Worm (Caenorhabditis elegans) whole organism, mixed stage, embryonic: ENCODE measurements around the gene samp-1.

Source experiments
- ces-1 ChIP-seq: fragments of 150-350 bp; optimal IDR thresholded peaks from 2 replicates; lab custom pipeline; 2014; ENCODE audit warnings: missing biosample characterization, missing genetic modification reagents, missing genetic modification characterization
- drap-1 ChIP-seq: fragments of 200-800 bp; sonication (Bioruptor generic); optimal IDR thresholded peaks from 3 replicates; lab custom pipeline; 2018; ENCODE audit warnings: mild to moderate bottlenecking, missing genetic modification characterization, missing compliant biosample characterization
- elt-3 ChIP-seq: fragments of 150-350 bp; optimal IDR thresholded peaks from 2 replicates; lab custom pipeline; 2014; ENCODE audit warnings: missing biosample characterization, missing genetic modification characterization
- hlh-1 ChIP-seq: fragments of 150-350 bp; optimal IDR thresholded peaks from 2 replicates; lab custom pipeline; 2014; ENCODE audit warnings: missing biosample characterization, missing genetic modification reagents, missing genetic modification characterization
- lin-13 ChIP-seq: fragments of 150-350 bp; optimal IDR thresholded peaks from 2 replicates; lab custom pipeline; 2014; ENCODE audit warnings: missing biosample characterization, missing genetic modification characterization
- lin-32 ChIP-seq: fragments of 200-800 bp; sonication (Bioruptor generic); optimal IDR thresholded peaks from 2 replicates; lab custom pipeline; 2018; ENCODE audit warnings: mild to moderate bottlenecking, missing genetic modification characterization, missing compliant biosample characterization
- mab-5 ChIP-seq: fragments of 150-350 bp; optimal IDR thresholded peaks from 2 replicates; lab custom pipeline; 2014; ENCODE audit warnings: missing biosample characterization, missing genetic modification characterization
- mep-1 ChIP-seq: fragments of 150-350 bp; optimal IDR thresholded peaks from 2 replicates; lab custom pipeline; 2017; ENCODE audit warnings: missing biosample characterization, missing genetic modification reagents, missing genetic modification characterization, inconsistent platforms
- nhr-76 ChIP-seq: sonication (generic microtip); optimal IDR thresholded peaks from 2 replicates; lab custom pipeline; 2017; ENCODE audit warnings: missing biosample characterization, missing genetic modification characterization
- pha-4 ChIP-seq: fragments of 150-350 bp; optimal IDR thresholded peaks from 2 replicates; lab custom pipeline; 2018; ENCODE audit warnings: missing biosample characterization, missing genetic modification reagents, missing genetic modification characterization

ce11 chrII:11283803-11284202, 18.9 kb upstream of the samp-1 start:
- TF ChIP-seq mep-1, result no peak
- no peak for TF ChIP-seq lin-32 (GFP tag; lab: Kevin White, UChicago)
- TF ChIP-seq pha-4 (tag; lab: Kevin White, UChicago), result no peak
- no peak for TF ChIP-seq hlh-1 (tag; lab: Kevin White, UChicago)
- TF ChIP-seq ces-1 (GFP tag; lab: Kevin White, UChicago), result no peak
- no peak for TF ChIP-seq drap-1 (GFP tag; lab: Kevin White, UChicago)
- TF ChIP-seq nhr-76 (tag; lab: Kevin White, UChicago), result no peak
- TF ChIP-seq lin-13 (tag; lab: Kevin White, UChicago), result no peak
- TF ChIP-seq mab-5 (tag; lab: Kevin White, UChicago), result no peak
- TF ChIP-seq elt-3 (tag; lab: Kevin White, UChicago), result no peak
